Worm (Caenorhabditis elegans) whole organism, L4/young adult: Measurements from ENCODE around the gene sumv-2.

Experiments used
- W03F9.2 ChIP-seq: fragments of 150-350 bp; optimal IDR thresholded peaks from 2 replicates; lab custom pipeline; 2014; ENCODE audit warnings: missing biosample characterization, missing genetic modification characterization
- dao-5 ChIP-seq: sonication (generic microtip); optimal IDR thresholded peaks from 2 replicates; lab custom pipeline; 2016; ENCODE audit warnings: missing genotype, missing genetic modification characterization, moderate library complexity, missing compliant biosample characterization
- him-1 ChIP-seq: sonication (generic microtip); optimal IDR thresholded peaks from 2 replicates; lab custom pipeline; 2016; ENCODE audit warnings: missing genotype, missing genetic modification reagents, missing genetic modification characterization, missing compliant biosample characterization

ce11 chrV:4647279-4647819 lies 30.0 kb downstream of the sumv-2 start:
- no peak for TF ChIP-seq him-1
- TF ChIP-seq dao-5, result no peak
- TF ChIP-seq W03F9.2 (tag; lab: Kevin White, UChicago), result no peak
